Worm (Caenorhabditis elegans) whole organism, early embryonic: ENCODE measurements around the gene gnrr-7.
A peak's percentile ranks its signal among the peaks of the same experiment; 100 is the strongest.

Experiments
- B0310.2 ChIP-seq: sonication (generic microtip); optimal IDR thresholded peaks from 2 replicates; lab custom pipeline; 2016; ENCODE audit warnings: mild to moderate bottlenecking, missing genetic modification characterization, missing compliant biosample characterization
- F13C5.2 ChIP-seq: sonication (generic microtip); optimal IDR thresholded peaks from 2 replicates; lab custom pipeline; 2017; ENCODE audit warnings: mild to moderate bottlenecking, missing genetic modification characterization, inconsistent platforms, missing compliant biosample characterization
- aly-1 ChIP-seq: sonication (generic microtip); optimal IDR thresholded peaks from 2 replicates; lab custom pipeline; 2016; ENCODE audit warnings: missing genetic modification characterization, missing compliant biosample characterization
- ama-1 ChIP-seq: fragments of 150-350 bp; optimal IDR thresholded peaks from 2 replicates; lab custom pipeline; 2014
- ceh-13 ChIP-seq: fragments of 200-800 bp; sonication (Bioruptor generic); optimal IDR thresholded peaks from 2 replicates; lab custom pipeline; 2018; ENCODE audit warnings: mild to moderate bottlenecking, missing genetic modification characterization, missing compliant biosample characterization
- ceh-36 ChIP-seq: sonication (generic microtip); optimal IDR thresholded peaks from 2 replicates; lab custom pipeline; 2016; ENCODE audit warnings: missing genetic modification characterization, inconsistent platforms, missing compliant biosample characterization
- ets-7 ChIP-seq: sonication (generic microtip); optimal IDR thresholded peaks from 2 replicates; lab custom pipeline; 2016; ENCODE audit warnings: missing genotype, missing genetic modification characterization, missing compliant biosample characterization
- flt-1 ChIP-seq: fragments of 200-800 bp; sonication (Bioruptor generic); IDR thresholded peaks from 2 replicates; pipeline ENCODE4 v1.3.6; 2022; ENCODE audit warnings: missing genetic modification characterization, missing compliant biosample characterization
- hmbx-1 ChIP-seq: sonication (generic microtip); optimal IDR thresholded peaks from 2 replicates; lab custom pipeline; 2016; ENCODE audit warnings: mild to moderate bottlenecking, missing genetic modification characterization, missing compliant biosample characterization
- hmg-4 ChIP-seq: fragments of 200-800 bp; sonication (Bioruptor generic); optimal IDR thresholded peaks from 2 replicates; lab custom pipeline; 2018; ENCODE audit warnings: mild to moderate bottlenecking, missing genetic modification characterization, missing compliant biosample characterization
- hnd-1 ChIP-seq: sonication (generic microtip); optimal IDR thresholded peaks from 2 replicates; lab custom pipeline; 2016; ENCODE audit warnings: missing genetic modification characterization, missing compliant biosample characterization
- pes-1 ChIP-seq: fragments of 200-800 bp; sonication (Bioruptor generic); IDR thresholded peaks from 2 replicates; pipeline ENCODE4 v1.3.6; 2022; ENCODE audit warnings: missing genetic modification reagents, missing genetic modification characterization, missing compliant biosample characterization
- scrt-1 ChIP-seq: fragments of 200-800 bp; sonication (Bioruptor generic); IDR thresholded peaks from 2 replicates; pipeline ENCODE4 v1.3.6; 2022; ENCODE audit warnings: missing genetic modification characterization, missing compliant biosample characterization
- sea-1 ChIP-seq: fragments of 200-800 bp; sonication (Bioruptor generic); conservative IDR thresholded peaks from 2 replicates; pipeline ENCODE4 v1.3.6; 2022; ENCODE audit warnings: missing genetic modification characterization, missing compliant biosample characterization
- tbx-11 ChIP-seq: fragments of 200-800 bp; sonication (Bioruptor generic); IDR thresholded peaks from 2 replicates; pipeline ENCODE4 v1.3.6; 2022; ENCODE audit warnings: missing genetic modification characterization, missing compliant biosample characterization
- tbx-37 ChIP-seq: fragments of 200-800 bp; sonication (Bioruptor generic); conservative IDR thresholded peaks from 2 replicates; pipeline ENCODE4 v1.3.6; 2022; ENCODE audit warnings: missing genetic modification reagents, missing genetic modification characterization, missing compliant biosample characterization
- tra-4 ChIP-seq: sonication (generic microtip); optimal IDR thresholded peaks from 2 replicates; lab custom pipeline; 2017; ENCODE audit warnings: missing genetic modification characterization, missing compliant biosample characterization

gnrr-7 gene

DNA sequence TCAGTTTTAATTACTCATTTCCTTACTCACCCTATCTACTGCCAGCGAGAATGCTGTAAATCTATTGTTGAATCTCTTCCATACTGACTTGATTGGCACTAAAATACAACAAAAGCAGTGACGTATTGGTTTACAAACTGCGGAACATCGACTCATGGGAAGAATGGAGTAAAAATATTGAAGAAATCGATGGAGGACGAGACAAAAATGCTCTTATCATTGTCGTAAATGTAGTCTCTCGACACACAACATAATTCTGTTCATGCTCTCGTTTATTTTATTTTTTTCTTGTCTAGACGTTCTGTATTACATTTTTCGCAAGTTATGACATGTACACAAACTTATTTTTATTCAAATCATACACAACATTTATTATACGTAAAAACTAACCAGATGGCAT lies 18.2 kb downstream of the gnrr-7 start, which contains the start of gene C34F6.11:
TSS of gene C34F6.11 (minus strand) at position 160 of the 400 bp plus-strand sequence.
- TF ChIP-seq B0310.2 (tag; lab: Kevin White, UChicago): no peak
- no peak for TF ChIP-seq tra-4 (tag; lab: Kevin White, UChicago)
- TF ChIP-seq F13C5.2 (tag; lab: Kevin White, UChicago): no peak
- no peak for TF ChIP-seq hmbx-1 (tag; lab: Kevin White, UChicago)
- no peak for TF ChIP-seq hmg-4 (GFP tag; lab: Kevin White, UChicago)
- no peak for TF ChIP-seq tbx-37

DNA sequence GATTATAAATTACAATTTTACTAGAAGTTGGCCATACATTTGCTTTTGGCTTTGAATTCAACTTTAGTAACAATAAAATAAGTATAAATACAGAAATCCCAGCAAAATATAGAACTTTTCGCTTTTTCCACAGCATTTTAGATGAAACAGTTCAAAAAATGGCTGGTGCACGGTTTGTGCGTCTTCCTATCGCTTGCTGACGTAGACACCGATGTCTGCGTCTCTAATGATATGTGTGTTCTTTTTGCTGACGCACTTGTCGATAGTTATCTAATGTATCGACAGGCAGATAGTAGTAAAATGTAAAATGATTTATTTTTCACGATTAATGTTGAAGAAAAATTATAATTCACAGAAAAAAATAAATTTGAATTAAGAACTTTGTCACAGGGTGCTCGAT lies 21.4 kb downstream of the gnrr-7 start, which contains the start of gene hst-2:
TSS of gene hst-2 (minus strand) at position 203 of the 400 bp plus-strand sequence.
- no peak for TF ChIP-seq ama-1
- no peak for TF ChIP-seq aly-1 (tag; lab: Kevin White, UChicago)
- TF ChIP-seq ets-7 (tag; lab: Kevin White, UChicago): peak; percentile 18
- no peak for TF ChIP-seq tbx-37
- peak; percentile 60 for TF ChIP-seq F13C5.2 (tag; lab: Kevin White, UChicago)
- TF ChIP-seq B0310.2 (tag; lab: Kevin White, UChicago): no peak
- TF ChIP-seq hmg-4 (GFP tag; lab: Kevin White, UChicago): no peak
- no peak for TF ChIP-seq ceh-36 (tag; lab: Kevin White, UChicago)
- TF ChIP-seq hnd-1 (tag; lab: Kevin White, UChicago): no peak
- no peak for TF ChIP-seq tbx-11 (GFP tag; lab: Robert Waterston, UW)
- no peak for TF ChIP-seq hmbx-1 (tag; lab: Kevin White, UChicago)
- TF ChIP-seq scrt-1 (GFP tag; lab: Robert Waterston, UW): no peak
- TF ChIP-seq flt-1: no peak
- TF ChIP-seq ceh-13 (GFP tag; lab: Kevin White, UChicago): no peak
- 0 out of 2 replicates have a peak, but pooled peaks have one; percentile 20 for TF ChIP-seq pes-1 (GFP tag; lab: Robert Waterston, UW)
- no peak for TF ChIP-seq tra-4 (tag; lab: Kevin White, UChicago)
- TF ChIP-seq sea-1 (GFP tag; lab: Robert Waterston, UW): no peak

DNA sequence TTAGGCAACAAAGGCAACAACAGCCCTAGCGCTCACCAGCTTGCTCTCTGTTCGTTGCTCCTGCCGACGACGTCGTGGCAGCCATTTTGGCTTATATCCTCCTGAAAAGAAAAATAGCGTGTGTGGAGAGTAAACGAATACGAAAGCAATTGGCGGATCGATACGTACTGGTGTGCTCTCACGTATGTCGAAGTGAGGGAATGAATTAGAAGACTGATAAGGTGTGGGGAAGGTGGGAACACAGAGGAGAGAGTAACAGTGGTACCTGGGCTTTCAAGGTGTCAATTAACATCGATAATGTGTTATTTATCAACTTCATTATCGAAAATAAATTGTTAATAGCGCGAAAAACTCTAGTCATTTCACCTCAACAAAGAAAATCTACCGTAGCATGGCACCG lies 23.2 kb downstream of the gnrr-7 start, which contains the start of gene C34F6.5:
TSS of gene C34F6.5 (minus strand) at position 101 of the 400 bp plus-strand sequence.
- no peak for TF ChIP-seq hnd-1 (tag; lab: Kevin White, UChicago)
- TF ChIP-seq ceh-36 (tag; lab: Kevin White, UChicago): no peak
- TF ChIP-seq ama-1: no peak
- TF ChIP-seq aly-1 (tag; lab: Kevin White, UChicago): no peak
- TF ChIP-seq sea-1 (GFP tag; lab: Robert Waterston, UW): no peak
- TF ChIP-seq scrt-1 (GFP tag; lab: Robert Waterston, UW): no peak
- no peak for TF ChIP-seq tra-4 (tag; lab: Kevin White, UChicago)
- TF ChIP-seq pes-1 (GFP tag; lab: Robert Waterston, UW): no peak
- TF ChIP-seq flt-1: no peak
- TF ChIP-seq B0310.2 (tag; lab: Kevin White, UChicago): no peak
- no peak for TF ChIP-seq hmbx-1 (tag; lab: Kevin White, UChicago)
- TF ChIP-seq hmg-4 (GFP tag; lab: Kevin White, UChicago): no peak
- TF ChIP-seq ets-7 (tag; lab: Kevin White, UChicago): no peak
- no peak for TF ChIP-seq tbx-11 (GFP tag; lab: Robert Waterston, UW)

DNA sequence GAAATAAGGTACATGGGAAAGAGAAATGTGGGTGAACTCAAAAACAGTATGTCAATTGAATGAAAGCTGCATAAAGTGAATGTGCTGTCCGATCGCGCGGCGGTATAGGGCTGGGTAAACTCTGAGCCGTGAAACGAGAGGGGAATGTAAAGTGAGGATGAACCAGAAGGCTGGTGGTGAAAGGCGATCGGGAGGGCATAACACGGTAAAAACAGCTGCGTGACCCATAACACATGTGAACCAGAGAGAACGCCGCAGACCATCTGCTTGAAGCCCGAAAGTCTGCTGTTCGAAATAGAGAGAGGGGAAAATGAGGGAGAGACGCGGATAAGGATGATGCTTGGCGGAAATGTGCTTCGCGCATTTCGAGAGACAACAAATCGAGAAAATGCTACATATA lies 24.8 kb downstream of the gnrr-7 start:
- TF ChIP-seq hmg-4 (GFP tag; lab: Kevin White, UChicago) (peak; percentile 63), tbx-37 (no peak)

DNA sequence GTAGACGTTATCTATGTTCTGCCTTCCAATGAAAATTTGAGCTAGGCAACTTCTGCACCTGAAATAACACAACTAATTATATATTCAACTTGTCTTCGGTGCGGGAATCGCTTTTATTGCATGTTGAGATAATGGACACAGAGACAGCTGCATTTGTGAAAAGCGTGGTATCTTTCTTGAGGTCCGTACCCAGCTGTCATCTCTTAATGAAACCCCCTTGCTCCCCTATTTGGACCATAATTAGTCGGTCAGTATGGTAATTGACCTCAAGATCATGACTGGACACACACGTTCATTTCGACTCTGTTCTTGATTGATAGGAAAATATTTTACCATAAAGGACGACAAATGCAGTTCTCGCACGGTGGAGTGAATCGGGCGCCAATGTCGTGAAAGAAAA lies 25.8 kb downstream of the gnrr-7 start:
- TF ChIP-seq ama-1 (no peak), tbx-37 (no peak), aly-1 (tag; lab: Kevin White, UChicago) (no peak), scrt-1 (GFP tag; lab: Robert Waterston, UW) (no peak), sea-1 (GFP tag; lab: Robert Waterston, UW) (no peak), tbx-11 (GFP tag; lab: Robert Waterston, UW) (no peak), tra-4 (tag; lab: Kevin White, UChicago) (no peak), ceh-36 (tag; lab: Kevin White, UChicago) (no peak), hnd-1 (tag; lab: Kevin White, UChicago) (no peak), B0310.2 (tag; lab: Kevin White, UChicago) (no peak), pes-1 (GFP tag; lab: Robert Waterston, UW) (no peak), hmbx-1 (tag; lab: Kevin White, UChicago) (no peak), flt-1 (no peak), F13C5.2 (tag; lab: Kevin White, UChicago) (no peak), hmg-4 (GFP tag; lab: Kevin White, UChicago) (no peak), ceh-13 (GFP tag; lab: Kevin White, UChicago) (no peak), ets-7 (tag; lab: Kevin White, UChicago) (no peak)

DNA sequence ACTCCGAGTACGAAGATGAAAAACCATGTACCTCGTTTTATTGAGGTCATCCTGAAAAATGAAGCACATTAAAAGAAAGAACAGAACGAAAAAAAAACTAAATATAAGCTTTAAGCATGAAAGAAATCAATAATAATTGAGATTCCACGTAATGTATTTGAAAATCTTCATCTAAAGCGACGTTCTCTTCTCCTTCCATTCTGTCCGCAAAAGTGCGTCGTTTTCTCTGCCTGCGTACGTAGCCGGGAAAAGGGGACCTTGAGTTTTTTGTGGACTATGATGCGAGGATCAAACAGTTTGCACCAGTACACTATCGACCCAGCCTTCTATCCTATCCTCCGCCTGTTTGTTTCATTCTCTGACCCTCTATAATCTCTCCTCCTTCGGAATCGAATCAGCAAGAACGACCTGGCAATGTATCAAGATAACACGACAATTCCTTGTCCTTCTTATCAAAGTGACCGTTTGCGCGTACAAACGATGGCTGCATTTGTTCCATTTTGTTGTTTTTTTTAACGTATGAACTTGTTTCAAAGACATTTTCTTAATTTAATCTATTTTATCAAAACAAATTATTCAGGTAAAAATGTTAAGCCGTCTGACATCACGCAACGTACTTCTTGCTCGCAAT lies 29.9 kb downstream of the gnrr-7 start, which contains the start of the genes C34F6.7 and idh-2:
TSS of gene C34F6.7 (minus strand) at position 51 of the 631 bp plus-strand sequence.
TSS of gene idh-2 (plus strand) at position 581 of the 631 bp plus-strand sequence.
- peak; percentile 46 for TF ChIP-seq hmg-4 (GFP tag; lab: Kevin White, UChicago)
- 0 out of 2 replicates have a peak, but pooled peaks have one; percentile 14 for TF ChIP-seq sea-1 (GFP tag; lab: Robert Waterston, UW)
- no peak for TF ChIP-seq tra-4 (tag; lab: Kevin White, UChicago)

DNA sequence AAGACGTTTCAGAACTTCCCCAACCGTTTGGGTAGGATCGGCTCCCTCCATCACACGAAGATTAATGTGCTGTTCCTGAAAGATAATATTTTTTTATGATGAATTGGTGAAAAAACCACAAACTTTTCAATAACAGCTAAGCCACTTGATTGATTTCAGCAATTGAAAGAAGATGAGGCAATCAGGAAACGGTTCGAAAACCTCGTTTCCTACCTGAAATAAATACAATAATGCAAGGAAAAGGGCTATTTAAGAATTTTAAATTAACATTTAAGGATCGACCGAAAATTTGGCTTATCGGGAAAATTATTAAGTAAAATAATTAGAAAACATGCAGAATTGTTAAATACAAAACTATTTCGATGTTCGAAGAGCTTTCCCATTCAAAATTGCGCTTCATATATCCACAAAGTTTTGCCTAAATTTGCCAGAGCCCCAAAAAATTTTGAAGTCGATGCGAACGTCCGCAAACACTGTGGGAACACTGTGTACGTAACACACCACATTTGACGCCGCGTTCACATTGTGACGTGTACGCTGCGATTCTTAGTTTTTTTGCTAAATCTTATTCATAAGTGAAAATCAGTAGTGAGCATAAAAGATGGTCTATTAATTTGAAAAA lies 37.1 kb downstream of the gnrr-7 start, which contains the start of gene C34F6.9:
TSS of gene C34F6.9 (minus strand) at position 51 of the 622 bp plus-strand sequence.
- TF ChIP-seq B0310.2 (tag; lab: Kevin White, UChicago) (no peak), tbx-37 (no peak), F13C5.2 (tag; lab: Kevin White, UChicago) (no peak), pes-1 (GFP tag; lab: Robert Waterston, UW) (no peak), hnd-1 (tag; lab: Kevin White, UChicago) (no peak), ets-7 (tag; lab: Kevin White, UChicago) (no peak), ama-1 (no peak), ceh-13 (GFP tag; lab: Kevin White, UChicago) (no peak), scrt-1 (GFP tag; lab: Robert Waterston, UW) (no peak), hmg-4 (GFP tag; lab: Kevin White, UChicago) (no peak), hmbx-1 (tag; lab: Kevin White, UChicago) (no peak), sea-1 (GFP tag; lab: Robert Waterston, UW) (no peak), ceh-36 (tag; lab: Kevin White, UChicago) (no peak), tbx-11 (GFP tag; lab: Robert Waterston, UW) (no peak), tra-4 (tag; lab: Kevin White, UChicago) (no peak), flt-1 (no peak)
